Fruit fly (Drosophila melanogaster) whole organism, prepupa: ENCODE measurements around the gene CG31960.

Experiments used
- Blimp-1 ChIP-seq: fragments of 200-800 bp; sonication (Bioruptor generic); optimal IDR thresholded peaks from 3 replicates; lab custom pipeline; 2017; ENCODE audit warnings: missing biosample characterization, missing genetic modification characterization, mild to moderate bottlenecking, moderate library complexity, missing genetic modification reagents
- CG10631 ChIP-seq: fragments of 200-800 bp; sonication (Bioruptor generic); optimal IDR thresholded peaks from 2 replicates; lab custom pipeline; 2016; ENCODE audit warnings: missing biosample characterization, missing genetic modification characterization
- CG10669 ChIP-seq: fragments of 200-800 bp; sonication (Bioruptor generic); optimal IDR thresholded peaks from 3 replicates; lab custom pipeline; 2018; ENCODE audit warnings: missing biosample characterization, mild to moderate bottlenecking, missing genetic modification characterization, moderate library complexity
- CG11294 ChIP-seq: fragments of 200-800 bp; sonication (Bioruptor generic); IDR thresholded peaks from 2 replicates; pipeline ENCODE4 v1.3.6; 2022; ENCODE audit warnings: missing biosample characterization, missing genetic modification characterization
- CG11762 ChIP-seq: fragments of 200-800 bp; sonication (Bioruptor generic); optimal IDR thresholded peaks from 3 replicates; lab custom pipeline; 2016; ENCODE audit warnings: missing biosample characterization, missing genetic modification characterization; ENCODE audit not compliant: insufficient read depth
- CG11902 ChIP-seq: fragments of 200-800 bp; sonication (Bioruptor generic); optimal IDR thresholded peaks from 3 replicates; lab custom pipeline; 2016; ENCODE audit warnings: missing biosample characterization, missing genetic modification characterization
- CG15336 ChIP-seq: fragments of 200-800 bp; sonication (Bioruptor generic); IDR thresholded peaks from 2 replicates; pipeline ENCODE4 v1.3.6; 2022; ENCODE audit warnings: missing biosample characterization, missing genetic modification characterization
- CG1621 ChIP-seq: fragments of 200-800 bp; sonication (Bioruptor generic); optimal IDR thresholded peaks from 3 replicates; lab custom pipeline; 2018; ENCODE audit warnings: missing biosample characterization, mild to moderate bottlenecking, missing genetic modification characterization
- CG16779 ChIP-seq: fragments of 200-800 bp; sonication (Bioruptor generic); optimal IDR thresholded peaks from 3 replicates; lab custom pipeline; 2017; ENCODE audit warnings: missing biosample characterization, mild to moderate bottlenecking, missing genetic modification characterization
- CG3032 ChIP-seq: fragments of 200-800 bp; optimal IDR thresholded peaks from 2 replicates; lab custom pipeline; 2019; ENCODE audit warnings: missing biosample characterization, mild to moderate bottlenecking, missing genetic modification characterization, moderate library complexity
- CG31627 ChIP-seq: fragments of 200-800 bp; sonication (Bioruptor generic); optimal IDR thresholded peaks from 3 replicates; lab custom pipeline; 2016; ENCODE audit warnings: missing biosample characterization, missing genetic modification characterization
- CG3919 ChIP-seq: fragments of 200-800 bp; sonication (Bioruptor generic); optimal IDR thresholded peaks from 3 replicates; lab custom pipeline; 2016; ENCODE audit warnings: missing biosample characterization, missing genetic modification characterization
- CG6276 ChIP-seq: fragments of 200-800 bp; sonication (Bioruptor generic); optimal IDR thresholded peaks from 2 replicates; lab custom pipeline; 2017; ENCODE audit warnings: missing biosample characterization, mild to moderate bottlenecking, missing genetic modification characterization
- CG6792 ChIP-seq: fragments of 200-800 bp; sonication (Bioruptor generic); optimal IDR thresholded peaks from 3 replicates; lab custom pipeline; 2016; ENCODE audit warnings: missing biosample characterization, missing genetic modification characterization
- CG6808 ChIP-seq: fragments of 200-800 bp; sonication (Bioruptor generic); optimal IDR thresholded peaks from 3 replicates; lab custom pipeline; 2017; ENCODE audit warnings: missing biosample characterization, missing genetic modification characterization, mild to moderate bottlenecking, moderate library complexity, missing genetic modification reagents
- CG6854 ChIP-seq: fragments of 200-800 bp; sonication (Bioruptor generic); optimal IDR thresholded peaks from 2 replicates; lab custom pipeline; 2017; ENCODE audit warnings: missing biosample characterization, mild to moderate bottlenecking, missing genetic modification characterization
- CG7368 ChIP-seq: fragments of 200-800 bp; sonication (Bioruptor generic); optimal IDR thresholded peaks from 3 replicates; lab custom pipeline; 2016; ENCODE audit warnings: missing biosample characterization, missing genetic modification characterization
- CG8119 ChIP-seq: fragments of 200-800 bp; sonication (Bioruptor generic); IDR thresholded peaks from 3 replicates; pipeline ENCODE4 v1.3.6; 2022; ENCODE audit warnings: missing biosample characterization, missing genetic modification characterization
- CG8319 ChIP-seq: fragments of 200-800 bp; sonication (Bioruptor generic); optimal IDR thresholded peaks from 3 replicates; lab custom pipeline; 2016; ENCODE audit warnings: missing biosample characterization, missing genetic modification characterization
- CG8632 ChIP-seq: fragments of 200-800 bp; sonication (Bioruptor generic); optimal IDR thresholded peaks from 3 replicates; lab custom pipeline; 2016; ENCODE audit warnings: missing biosample characterization, missing genetic modification characterization
- CG9139 ChIP-seq: fragments of 200-800 bp; sonication (Bioruptor generic); optimal IDR thresholded peaks from 3 replicates; lab custom pipeline; 2017; ENCODE audit warnings: missing biosample characterization, mild to moderate bottlenecking, missing genetic modification characterization
- Eip78C ChIP-seq: fragments of 200-800 bp; sonication (Bioruptor generic); peaks from one replicate; lab custom pipeline; 2016; ENCODE audit warnings: missing biosample characterization, missing genetic modification characterization
- Eip93F ChIP-seq: fragments of 200-800 bp; sonication (Bioruptor generic); optimal IDR thresholded peaks from 2 replicates; lab custom pipeline; 2016; ENCODE audit warnings: missing biosample characterization, mild to moderate bottlenecking, missing genetic modification characterization
- Ets21C ChIP-seq: fragments of 200-800 bp; sonication (Bioruptor generic); optimal IDR thresholded peaks from 3 replicates; lab custom pipeline; 2016; ENCODE audit warnings: missing biosample characterization, missing genetic modification characterization
- Ets96B ChIP-seq: fragments of 200-800 bp; optimal IDR thresholded peaks from 2 replicates; lab custom pipeline; 2019; ENCODE audit warnings: missing biosample characterization, mild to moderate bottlenecking, missing genetic modification characterization, moderate library complexity
- Gug ChIP-seq: fragments of 200-800 bp; sonication (Bioruptor generic); IDR thresholded peaks from 2 replicates; pipeline ENCODE4 v1.3.6; 2022; ENCODE audit warnings: missing biosample characterization, missing genetic modification characterization
- Hr38 ChIP-seq: sonication (Bioruptor generic); optimal IDR thresholded peaks from 2 replicates; lab custom pipeline; 2016; ENCODE audit warnings: missing biosample characterization, missing genetic modification characterization
- Hr4 ChIP-seq: fragments of 200-800 bp; sonication (Bioruptor generic); optimal IDR thresholded peaks from 3 replicates; lab custom pipeline; 2016; ENCODE audit warnings: missing biosample characterization, missing genetic modification characterization
- Lpt ChIP-seq: fragments of 200-800 bp; sonication (Bioruptor generic); optimal IDR thresholded peaks from 3 replicates; lab custom pipeline; 2016; ENCODE audit warnings: missing biosample characterization, missing genetic modification characterization
- Met ChIP-seq: fragments of 200-800 bp; sonication (Bioruptor generic); optimal IDR thresholded peaks from 3 replicates; lab custom pipeline; 2016; ENCODE audit warnings: missing biosample characterization, missing genetic modification characterization
- OdsH ChIP-seq: fragments of 200-800 bp; sonication (Bioruptor generic); optimal IDR thresholded peaks from 3 replicates; lab custom pipeline; 2016; ENCODE audit warnings: missing biosample characterization, missing genetic modification characterization
- Smox ChIP-seq: fragments of 200-800 bp; sonication (Bioruptor generic); optimal IDR thresholded peaks from 3 replicates; lab custom pipeline; 2016; ENCODE audit warnings: missing biosample characterization, missing genetic modification characterization
- Sox102F ChIP-seq: fragments of 200-800 bp; sonication (Bioruptor generic); optimal IDR thresholded peaks from 2 replicates; lab custom pipeline; 2016; ENCODE audit warnings: missing biosample characterization, mild to moderate bottlenecking, missing genetic modification characterization
- Sox14 ChIP-seq: fragments of 200-800 bp; sonication (Bioruptor generic); optimal IDR thresholded peaks from 3 replicates; lab custom pipeline; 2016; ENCODE audit warnings: missing biosample characterization, missing genetic modification characterization
- achi ChIP-seq: fragments of 200-800 bp; sonication (Bioruptor generic); optimal IDR thresholded peaks from 3 replicates; lab custom pipeline; 2016; ENCODE audit warnings: missing biosample characterization, missing genetic modification characterization
- cyc ChIP-seq: fragments of 200-800 bp; sonication (Bioruptor generic); optimal IDR thresholded peaks from 3 replicates; lab custom pipeline; 2016; ENCODE audit warnings: missing biosample characterization, missing genetic modification characterization
- eg ChIP-seq: fragments of 200-800 bp; sonication (Bioruptor generic); IDR thresholded peaks from 3 replicates; pipeline ENCODE4 v1.3.6; 2022; ENCODE audit warnings: missing biosample characterization, missing genetic modification characterization
- fd59A ChIP-seq: fragments of 200-800 bp; sonication (Bioruptor generic); optimal IDR thresholded peaks from 2 replicates; lab custom pipeline; 2017; ENCODE audit warnings: missing biosample characterization, mild to moderate bottlenecking, missing genetic modification characterization, missing genetic modification reagents
- fd85E ChIP-seq: fragments of 200-800 bp; sonication (Bioruptor generic); optimal IDR thresholded peaks from 3 replicates; lab custom pipeline; 2016; ENCODE audit warnings: missing biosample characterization, missing genetic modification characterization
- lz ChIP-seq: fragments of 200-800 bp; sonication (Bioruptor generic); optimal IDR thresholded peaks from 3 replicates; lab custom pipeline; 2016; ENCODE audit warnings: missing biosample characterization, missing genetic modification characterization
- net ChIP-seq: fragments of 200-800 bp; sonication (Bioruptor generic); optimal IDR thresholded peaks from 3 replicates; lab custom pipeline; 2016; ENCODE audit warnings: missing biosample characterization, missing genetic modification characterization
- pdm3 ChIP-seq: fragments of 200-800 bp; sonication (Bioruptor generic); optimal IDR thresholded peaks from 3 replicates; lab custom pipeline; 2016; ENCODE audit warnings: missing biosample characterization, missing genetic modification characterization
- salr ChIP-seq, 2 experiments: fragments of 200-800 bp; sonication (Bioruptor generic); optimal IDR thresholded peaks; 3 replicates each; lab custom pipeline; 2016 to 2018; ENCODE audit warnings: missing biosample characterization in 2 of 2, missing genetic modification characterization in 2 of 2, mild to moderate bottlenecking in 1 of 2
- ss ChIP-seq, 2 experiments: fragments of 200-800 bp; sonication (Bioruptor generic); optimal IDR thresholded peaks; 2 replicates in 1 of 2; 3 replicates in 1 of 2; lab custom pipeline; 2017 to 2018; ENCODE audit warnings: mild to moderate bottlenecking in 2 of 2, missing biosample characterization in 2 of 2, missing genetic modification characterization in 2 of 2, moderate library complexity in 1 of 2
- svp ChIP-seq: fragments of 200-800 bp; sonication (Bioruptor generic); peaks from one replicate; lab custom pipeline; 2016; ENCODE audit warnings: missing biosample characterization, missing genetic modification characterization
- vri ChIP-seq: fragments of 200-800 bp; sonication (Bioruptor generic); optimal IDR thresholded peaks from 3 replicates; lab custom pipeline; 2016; ENCODE audit warnings: missing biosample characterization, mild to moderate bottlenecking, missing genetic modification characterization

Gene CG31960

dm6 chr2L:3803466-3804143, 18.9 kb downstream of the CG31960 start, which contains the start of gene Reph (continued):
- TF ChIP-seq Lpt (GFP tag; lab: Kevin White, UChicago) (peak; percentile 11), CG8119 (no peak), CG31627 (GFP tag; lab: Kevin White, UChicago) (no peak), CG11762 (no peak), Eip78C (GFP tag; lab: Kevin White, UChicago) (peak; percentile 33), Ets96B (tag; lab: Kevin White, UChicago) (no peak), CG11902 (GFP tag; lab: Kevin White, UChicago) (no peak), Smox (GFP tag; lab: Kevin White, UChicago) (no peak), CG6808 (no peak), CG10631 (no peak), net (peak; percentile 38), Sox14 (GFP tag; lab: Kevin White, UChicago) (peak; percentile 77), CG8319 (GFP tag; lab: Kevin White, UChicago) (no peak), Blimp-1 (GFP tag; lab: Kevin White, UChicago) (peak; percentile 31), Sox102F (GFP tag; lab: Kevin White, UChicago) (peak; percentile 24)

dm6 chr2L:3804641-3805273, 20.0 kb downstream of the CG31960 start:
- TF ChIP-seq svp (GFP tag; lab: Kevin White, UChicago) (peak; percentile 94), vri (GFP tag; lab: Kevin White, UChicago) (peak; percentile 61), achi (GFP tag; lab: Kevin White, UChicago) (peak; percentile 99), CG6276 (GFP tag; lab: Kevin White, UChicago) (peak; percentile 100), Hr38 (GFP tag; lab: Kevin White, UChicago) (peak; percentile 80), OdsH (GFP tag; lab: Kevin White, UChicago) (peak; percentile 99), Eip93F (GFP tag; lab: Kevin White, UChicago) (peak; percentile 49), CG3032 (peak; percentile 99), CG9139 (GFP tag; lab: Kevin White, UChicago) (peak; percentile 99), Ets21C (GFP tag; lab: Kevin White, UChicago) (peak; percentile 78), Gug (GFP tag; lab: Robert Waterston, UW) (peak; percentile 99), Hr4 (GFP tag; lab: Kevin White, UChicago) (peak; percentile 100), CG11294 (GFP tag; lab: Robert Waterston, UW) (peak; percentile 99), net (peak; percentile 99), CG6854 (GFP tag; lab: Kevin White, UChicago) (peak; percentile 80), CG10631 (peak; percentile 99), Lpt (GFP tag; lab: Kevin White, UChicago) (peak; percentile 100), CG31627 (GFP tag; lab: Kevin White, UChicago) (peak; percentile 91), CG15336 (GFP tag; lab: Robert Waterston, UW) (peak; percentile 100), fd85E (GFP tag; lab: Kevin White, UChicago) (peak; percentile 91), ss (GFP tag; optimal IDR thresholded peaks at IDR 0.05; lab: Kevin White, UChicago) (peak; percentile 99), lz (GFP tag; lab: Kevin White, UChicago) (peak; percentile 92), CG16779 (tag; lab: Kevin White, UChicago) (peak; percentile 99), CG8632 (GFP tag; lab: Kevin White, UChicago) (peak; percentile 96), CG6792 (GFP tag; lab: Kevin White, UChicago) (peak; percentile 97), CG7368 (GFP tag; lab: Kevin White, UChicago) (peak; percentile 98), salr (GFP tag; optimal IDR thresholded peaks at IDR 0.05; lab: Kevin White, UChicago) (peak; percentile 96 to 99), CG11762 (peak; percentile 99), Eip78C (GFP tag; lab: Kevin White, UChicago) (peak; percentile 100), CG3919 (GFP tag; lab: Kevin White, UChicago) (peak; percentile 99), eg (GFP tag; lab: Robert Waterston, UW) (peak; percentile 99), Sox102F (GFP tag; lab: Kevin White, UChicago) (peak; percentile 91), CG6808 (peak; percentile 99), CG10669 (GFP tag; lab: Kevin White, UChicago) (peak; percentile 99), Smox (GFP tag; lab: Kevin White, UChicago) (peak; percentile 84), Sox14 (GFP tag; lab: Kevin White, UChicago) (peak; percentile 99), Met (GFP tag; lab: Kevin White, UChicago) (peak; percentile 91), Blimp-1 (GFP tag; lab: Kevin White, UChicago) (peak; percentile 69), CG1621 (tag; lab: Kevin White, UChicago) (peak; percentile 99), fd59A (GFP tag; lab: Kevin White, UChicago) (peak; percentile 99), cyc (GFP tag; lab: Kevin White, UChicago) (peak; percentile 93), pdm3 (GFP tag; lab: Kevin White, UChicago) (peak; percentile 98), CG8119 (peak; percentile 100)
